Worm (Caenorhabditis elegans): ENCODE measurements around the gene nhr-132.

DNA sequence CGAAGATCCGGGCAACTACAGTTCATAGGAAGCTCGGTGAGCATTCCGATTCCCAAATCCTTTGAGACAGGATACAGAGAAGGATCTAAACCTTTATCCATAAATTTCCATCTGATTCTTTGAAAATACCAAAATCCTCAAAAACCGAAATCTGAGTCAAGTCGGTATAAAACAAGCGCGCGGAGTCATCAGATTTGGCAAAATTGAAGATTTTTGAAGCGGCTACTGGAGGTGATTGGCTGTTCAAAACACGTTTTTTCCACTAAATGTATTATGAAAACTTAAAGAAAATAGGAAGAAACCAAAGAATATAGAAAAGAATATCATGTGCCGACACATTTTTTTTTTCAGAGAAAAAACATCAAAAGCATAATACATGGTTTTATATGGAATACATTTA is 40.4 kb downstream of the nhr-132 start, which contains the start of gene C14C6.13:
- TF ChIP-seq nhr-28 (tag; optimal IDR thresholded peaks at IDR 0.05) (no peak), ceh-28 (tag; optimal IDR thresholded peaks at IDR 0.05) (no peak), ceh-82 (tag; optimal IDR thresholded peaks at IDR 0.05) (no peak), tbx-2 (tag; optimal IDR thresholded peaks at IDR 0.05) (no peak), nhr-77 (tag; optimal IDR thresholded peaks at IDR 0.05) (no peak), nhr-12 (tag; optimal IDR thresholded peaks at IDR 0.05) (no peak), snpc-4 (tag; optimal IDR thresholded peaks at IDR 0.05) (no peak), fkh-10 (GFP tag; optimal IDR thresholded peaks at IDR 0.05) (no peak), nfya-1 (tag; optimal IDR thresholded peaks at IDR 0.05; ENCODE audit: insufficient read depth) (no peak), nhr-11 (tag; optimal IDR thresholded peaks at IDR 0.05) (no peak)

Data from whole organism, L3 larva.